Worm (Caenorhabditis elegans) whole organism, young adult: ENCODE results near the gene M01H9.3.
A peak's percentile ranks its signal among the peaks of the same experiment; 100 is the strongest.

ENCODE experiments used
- B0019.2 ChIP-seq: fragments of 200-800 bp; sonication (Bioruptor generic); conservative IDR thresholded peaks from 2 replicates; pipeline ENCODE4 v1.3.6; 2022; ENCODE audit warnings: missing genetic modification reagents, missing genetic modification characterization, missing compliant biosample characterization
- B0261.1 ChIP-seq: sonication (generic microtip); optimal IDR thresholded peaks from 2 replicates; lab custom pipeline; 2016; ENCODE audit warnings: mild to moderate bottlenecking, missing genetic modification characterization, moderate library complexity, missing compliant biosample characterization
- F10E7.11 ChIP-seq: sonication (generic microtip); optimal IDR thresholded peaks from 2 replicates; lab custom pipeline; 2017; ENCODE audit warnings: mild to moderate bottlenecking, missing genetic modification characterization, moderate library complexity, missing compliant biosample characterization
- F33H1.4 ChIP-seq: fragments of 200-800 bp; sonication (Bioruptor generic); IDR thresholded peaks from 2 replicates; pipeline ENCODE4 v1.3.6; 2022; ENCODE audit warnings: missing genetic modification reagents, missing genetic modification characterization, missing compliant biosample characterization
- F37B4.10 ChIP-seq: fragments of 200-800 bp; sonication (Bioruptor generic); IDR thresholded peaks from 2 replicates; pipeline ENCODE4 v1.3.6; 2022; ENCODE audit warnings: missing genetic modification characterization, missing compliant biosample characterization
- F39B2.1 ChIP-seq: fragments of 200-800 bp; sonication (Bioruptor generic); IDR thresholded peaks from 2 replicates; pipeline ENCODE4 v1.3.6; 2022; ENCODE audit warnings: missing genetic modification reagents, missing genetic modification characterization, missing compliant biosample characterization
- Y79H2A.3 ChIP-seq: fragments of 200-800 bp; sonication (Bioruptor generic); conservative IDR thresholded peaks from 2 replicates; pipeline ENCODE4 v1.3.6; 2022; ENCODE audit warnings: missing genetic modification reagents, missing genetic modification characterization, missing compliant biosample characterization
- Y95B8A.8 ChIP-seq: fragments of 200-800 bp; sonication (Bioruptor generic); IDR thresholded peaks from 2 replicates; pipeline ENCODE4 v1.3.6; 2022; ENCODE audit warnings: missing genetic modification reagents, missing genetic modification characterization, missing compliant biosample characterization
- ama-1 ChIP-seq, 3 experiments: fragments of 150-350 bp in 1 of 3; sonication (generic microtip) in 2 of 3; optimal IDR thresholded peaks; 2 replicates each; lab custom pipeline; 2014 to 2018; ENCODE audit warnings: missing biosample characterization in 2 of 3, missing genetic modification characterization in 2 of 3, missing genetic modification reagents in 2 of 3
- aptf-3 ChIP-seq: fragments of 200-800 bp; sonication (Bioruptor generic); IDR thresholded peaks from 2 replicates; pipeline ENCODE4 v1.3.6; 2022; ENCODE audit warnings: missing genetic modification characterization, missing compliant biosample characterization
- attf-5 ChIP-seq: fragments of 200-800 bp; sonication (Bioruptor generic); optimal IDR thresholded peaks from 2 replicates; lab custom pipeline; 2018; ENCODE audit warnings: mild to moderate bottlenecking, missing genetic modification characterization, missing compliant biosample characterization
- bed-2 ChIP-seq: fragments of 200-800 bp; sonication (Bioruptor generic); IDR thresholded peaks from 2 replicates; pipeline ENCODE4 v1.3.6; 2022; ENCODE audit warnings: missing genetic modification reagents, missing genetic modification characterization, missing compliant biosample characterization
- ccch-3 ChIP-seq: fragments of 200-800 bp; sonication (Bioruptor generic); optimal IDR thresholded peaks from 2 replicates; lab custom pipeline; 2018; ENCODE audit warnings: mild to moderate bottlenecking, missing genetic modification characterization, missing compliant biosample characterization
- ceh-27 ChIP-seq: fragments of 200-800 bp; sonication (Bioruptor generic); optimal IDR thresholded peaks from 2 replicates; lab custom pipeline; 2018; ENCODE audit warnings: mild to moderate bottlenecking, missing genetic modification characterization, moderate library complexity, missing compliant biosample characterization
- ceh-58 ChIP-seq: fragments of 200-800 bp; sonication (Bioruptor generic); IDR thresholded peaks from 2 replicates; pipeline ENCODE4 v1.3.6; 2022; ENCODE audit warnings: missing genetic modification characterization, missing compliant biosample characterization
- ceh-79 ChIP-seq: sonication (generic microtip); optimal IDR thresholded peaks from 2 replicates; lab custom pipeline; 2017; ENCODE audit warnings: mild to moderate bottlenecking, missing genetic modification characterization, missing compliant biosample characterization
- die-1 ChIP-seq: sonication (generic microtip); optimal IDR thresholded peaks from 2 replicates; lab custom pipeline; 2016; ENCODE audit warnings: missing genotype, mild to moderate bottlenecking, missing genetic modification characterization, missing compliant biosample characterization
- dpl-1 ChIP-seq: fragments of 150-350 bp; optimal IDR thresholded peaks from 2 replicates; lab custom pipeline; 2014; ENCODE audit warnings: missing biosample characterization, missing genetic modification reagents, missing genetic modification characterization
- efl-1 ChIP-seq: fragments of 150-350 bp; optimal IDR thresholded peaks from 2 replicates; lab custom pipeline; 2014; ENCODE audit warnings: missing biosample characterization, missing genetic modification reagents, missing genetic modification characterization
- egrh-3 ChIP-seq: fragments of 200-800 bp; sonication (Bioruptor generic); IDR thresholded peaks from 2 replicates; pipeline ENCODE4 v1.3.6; 2022; ENCODE audit warnings: missing genetic modification reagents, missing genetic modification characterization, missing compliant biosample characterization
- ekl-4 ChIP-seq: fragments of 200-800 bp; sonication (Bioruptor generic); IDR thresholded peaks from 2 replicates; pipeline ENCODE4 v1.3.6; 2022; ENCODE audit warnings: missing genetic modification reagents, missing genetic modification characterization, missing compliant biosample characterization
- ets-4 ChIP-seq: fragments of 200-800 bp; sonication (Bioruptor generic); optimal IDR thresholded peaks from 2 replicates; lab custom pipeline; 2018; ENCODE audit warnings: mild to moderate bottlenecking, missing genetic modification characterization, missing compliant biosample characterization
- fkh-3 ChIP-seq: sonication (generic microtip); optimal IDR thresholded peaks from 2 replicates; lab custom pipeline; 2016; ENCODE audit warnings: mild to moderate bottlenecking, missing genetic modification characterization, missing compliant biosample characterization
- him-1 ChIP-seq: sonication (generic microtip); optimal IDR thresholded peaks from 2 replicates; lab custom pipeline; 2016; ENCODE audit warnings: missing genotype, missing genetic modification reagents, missing genetic modification characterization, missing compliant biosample characterization
- hlh-26 ChIP-seq: fragments of 200-800 bp; sonication (Bioruptor generic); conservative IDR thresholded peaks from 2 replicates; pipeline ENCODE4 v1.3.6; 2022; ENCODE audit warnings: missing genetic modification reagents, missing genetic modification characterization, missing compliant biosample characterization
- hmg-1.2 ChIP-seq: fragments of 200-800 bp; sonication (Bioruptor generic); IDR thresholded peaks from 2 replicates; pipeline ENCODE4 v1.3.6; 2022; ENCODE audit warnings: missing genetic modification reagents, missing genetic modification characterization, missing compliant biosample characterization
- hsf-1 ChIP-seq: fragments of 200-800 bp; sonication (Bioruptor generic); IDR thresholded peaks from 2 replicates; pipeline ENCODE4 v1.3.6; 2022; ENCODE audit warnings: missing genetic modification reagents, missing genetic modification characterization, missing compliant biosample characterization
- lag-1 ChIP-seq: fragments of 200-800 bp; sonication (Bioruptor generic); IDR thresholded peaks from 2 replicates; pipeline ENCODE4 v1.3.6; 2022; ENCODE audit warnings: missing genetic modification reagents, missing genetic modification characterization, missing compliant biosample characterization
- lin-35 ChIP-seq, 3 experiments: fragments of 150-350 bp in 2 of 3; sonication (generic microtip) in 1 of 3; optimal IDR thresholded peaks; 2 replicates each; lab custom pipeline; 2014 to 2018; ENCODE audit warnings: missing biosample characterization in 3 of 3, missing genetic modification characterization in 3 of 3, missing genetic modification reagents in 3 of 3
- lin-54 ChIP-seq: fragments of 200-800 bp; sonication (Bioruptor generic); optimal IDR thresholded peaks from 2 replicates; lab custom pipeline; 2018; ENCODE audit warnings: mild to moderate bottlenecking, missing genetic modification characterization, missing compliant biosample characterization
- lir-1 ChIP-seq: fragments of 200-800 bp; sonication (Bioruptor generic); conservative IDR thresholded peaks from 2 replicates; pipeline ENCODE4 v1.3.6; 2022; ENCODE audit warnings: missing genetic modification reagents, missing genetic modification characterization, missing compliant biosample characterization
- lsy-27 ChIP-seq: sonication (generic microtip); optimal IDR thresholded peaks from 2 replicates; lab custom pipeline; 2017; ENCODE audit warnings: missing genetic modification characterization, mild to moderate bottlenecking, missing compliant biosample characterization, antibody characterized with exemption, missing genotype, borderline replicate concordance; ENCODE audit not compliant: insufficient read depth
- madf-10 ChIP-seq: sonication (generic microtip); optimal IDR thresholded peaks from 2 replicates; lab custom pipeline; 2016; ENCODE audit warnings: mild to moderate bottlenecking, missing genetic modification characterization, missing compliant biosample characterization
- mcd-1 ChIP-seq: fragments of 200-800 bp; sonication (Bioruptor generic); IDR thresholded peaks from 2 replicates; pipeline ENCODE4 v1.3.6; 2022; ENCODE audit warnings: missing genetic modification reagents, missing genetic modification characterization, missing compliant biosample characterization
- mes-4 ChIP-seq: sonication (generic microtip); optimal IDR thresholded peaks from 2 replicates; lab custom pipeline; 2016; ENCODE audit warnings: missing genotype, missing genetic modification characterization, missing compliant biosample characterization
- nfya-1 ChIP-seq: sonication (generic microtip); optimal IDR thresholded peaks from 2 replicates; lab custom pipeline; 2017; ENCODE audit warnings: antibody characterized with exemption, missing compliant biosample characterization, missing genetic modification characterization, borderline replicate concordance; ENCODE audit not compliant: insufficient read depth
- nhr-179 ChIP-seq: sonication (generic microtip); optimal IDR thresholded peaks from 2 replicates; lab custom pipeline; 2016; ENCODE audit warnings: mild to moderate bottlenecking, missing genetic modification characterization, missing compliant biosample characterization
- nhr-80 ChIP-seq: sonication (generic microtip); optimal IDR thresholded peaks from 2 replicates; lab custom pipeline; 2016; ENCODE audit warnings: missing genetic modification characterization, missing compliant biosample characterization
- pha-4 ChIP-seq: fragments of 150-350 bp; sonication (generic microtip); optimal IDR thresholded peaks from 2 replicates; lab custom pipeline; 2014; ENCODE audit warnings: missing biosample characterization, missing genetic modification reagents, missing genetic modification characterization
- rcor-1 ChIP-seq: fragments of 200-800 bp; sonication (Bioruptor generic); IDR thresholded peaks from 2 replicates; pipeline ENCODE4 v1.3.6; 2022; ENCODE audit warnings: missing genetic modification reagents, missing genetic modification characterization, missing compliant biosample characterization
- rpc-1 ChIP-seq, 2 experiments: fragments of 150-350 bp in 1 of 2; sonication (generic microtip) in 1 of 2; optimal IDR thresholded peaks; 2 replicates each; lab custom pipeline; 2014 to 2018; ENCODE audit warnings: missing biosample characterization in 1 of 2, missing genetic modification characterization in 1 of 2, missing genetic modification reagents in 1 of 2, missing genotype in 1 of 2
- snpc-1.3 ChIP-seq: sonication (generic microtip); optimal IDR thresholded peaks from 2 replicates; lab custom pipeline; 2017; ENCODE audit warnings: missing genetic modification characterization, mild to moderate bottlenecking, missing compliant biosample characterization, antibody characterized with exemption, moderate library complexity, missing genotype, missing genetic modification reagents; ENCODE audit not compliant: insufficient read depth
- snpc-3.4 ChIP-seq: sonication (generic microtip); optimal IDR thresholded peaks from 2 replicates; lab custom pipeline; 2017; ENCODE audit warnings: missing genetic modification characterization, mild to moderate bottlenecking, missing compliant biosample characterization, antibody characterized with exemption, moderate library complexity, missing genotype, missing genetic modification reagents
- tbp1 ChIP-seq: fragments of 200-800 bp; sonication (Bioruptor generic); optimal IDR thresholded peaks from 2 replicates; lab custom pipeline; 2018; ENCODE audit warnings: mild to moderate bottlenecking, missing genetic modification characterization, missing compliant biosample characterization
- ztf-26 ChIP-seq: sonication (generic microtip); optimal IDR thresholded peaks from 2 replicates; lab custom pipeline; 2017; ENCODE audit warnings: missing genetic modification characterization, missing compliant biosample characterization
- ztf-28 ChIP-seq: fragments of 200-800 bp; sonication (Bioruptor generic); IDR thresholded peaks from 2 replicates; pipeline ENCODE4 v1.3.6; 2022; ENCODE audit warnings: missing genetic modification reagents, missing genetic modification characterization, missing compliant biosample characterization

M01H9.3 gene

DNA sequence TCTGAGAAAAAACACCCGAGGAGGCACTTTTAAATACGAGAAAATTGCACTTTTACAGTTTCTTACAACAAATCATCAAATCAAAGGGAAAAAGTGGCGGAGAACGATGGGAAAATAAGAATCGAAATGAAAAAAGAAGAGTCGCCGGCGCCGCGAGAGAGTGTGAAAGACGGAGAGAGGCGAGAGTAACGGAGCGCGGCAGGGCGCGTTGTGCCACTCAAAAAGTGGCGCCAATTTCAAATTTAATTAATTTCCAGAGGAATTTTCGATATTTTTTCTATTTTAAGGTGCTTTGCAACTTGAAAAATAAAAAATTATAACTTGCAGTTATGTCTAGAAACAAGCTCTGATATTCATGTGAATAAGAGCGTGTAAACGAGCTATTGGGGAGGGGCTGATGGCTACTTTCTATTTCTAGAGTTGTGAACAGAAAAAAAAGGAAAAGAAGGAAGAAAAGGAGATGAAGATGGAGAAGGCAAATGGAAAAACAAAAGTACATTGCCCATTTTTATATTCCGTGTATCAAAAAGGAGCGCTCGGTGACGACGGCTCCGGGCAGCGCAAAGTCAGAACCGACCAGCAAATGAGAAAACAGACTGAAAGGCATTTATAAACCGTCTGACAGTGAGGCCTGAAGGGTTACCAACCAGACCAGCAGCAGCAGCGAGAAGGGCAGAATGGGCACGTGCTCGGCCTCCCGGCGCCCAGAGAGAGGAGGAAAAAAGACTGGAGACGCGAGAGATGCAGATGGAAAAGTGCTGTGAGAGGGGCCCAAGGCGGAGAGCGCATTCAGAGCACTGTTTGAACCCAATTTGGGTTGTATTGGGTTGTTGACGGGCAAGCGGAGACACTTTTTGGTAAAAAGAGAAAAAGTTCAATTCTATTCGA lies 5.7 kb downstream of the M01H9.3 start (continued):
- no peak for TF ChIP-seq madf-10 (tag; lab: Kevin White, UChicago)
- TF ChIP-seq lin-54 (GFP tag; lab: Kevin White, UChicago): peak; percentile 70
- no peak for TF ChIP-seq Y79H2A.3
- TF ChIP-seq nfya-1 (tag; lab: Kevin White, UChicago): no peak
- no peak for TF ChIP-seq ztf-28 (GFP tag; lab: Robert Waterston, UW)
- no peak for TF ChIP-seq hlh-26 (GFP tag; lab: Robert Waterston, UW)
- peak; percentile 20 for TF ChIP-seq tbp1 (GFP tag; lab: Kevin White, UChicago)
- no peak for TF ChIP-seq die-1
- TF ChIP-seq ets-4 (GFP tag; lab: Kevin White, UChicago): no peak
- peak; percentile 64 for TF ChIP-seq attf-5 (GFP tag; lab: Kevin White, UChicago)
- TF ChIP-seq F10E7.11 (tag; lab: Kevin White, UChicago): no peak
- TF ChIP-seq pha-4 (tag; lab: Kevin White, UChicago): no peak
- peak; percentile 4 for TF ChIP-seq dpl-1 (GFP tag; lab: Kevin White, UChicago)
- no peak for TF ChIP-seq lin-35 (GFP tag; optimal IDR thresholded peaks at IDR 0.05; lab: Kevin White, UChicago)
- no peak for TF ChIP-seq fkh-3 (tag; lab: Kevin White, UChicago)
- peak; percentile 84 for TF ChIP-seq egrh-3 (GFP tag; lab: Robert Waterston, UW)
- no peak for TF ChIP-seq rcor-1 (GFP tag; lab: Robert Waterston, UW)
- no peak for TF ChIP-seq ztf-26 (tag; lab: Kevin White, UChicago)
- peak; percentile 58 for TF ChIP-seq mcd-1 (GFP tag; lab: Robert Waterston, UW)
- no peak for TF ChIP-seq rpc-1 (optimal IDR thresholded peaks at IDR 0.05; lab: Kevin White, UChicago)
- no peak for TF ChIP-seq rpc-1 (tag; optimal IDR thresholded peaks at IDR 0.05; lab: Kevin White, UChicago)
- no peak for TF ChIP-seq ekl-4 (GFP tag; lab: Robert Waterston, UW)
- TF ChIP-seq him-1 (tag; lab: Kevin White, UChicago): no peak
- TF ChIP-seq nhr-179 (tag; lab: Kevin White, UChicago): no peak
- no peak for TF ChIP-seq hsf-1 (GFP tag; lab: Robert Waterston, UW)
- TF ChIP-seq B0019.2 (GFP tag; lab: Robert Waterston, UW): no peak
- no peak for TF ChIP-seq F39B2.1
- TF ChIP-seq F37B4.10 (GFP tag; lab: Robert Waterston, UW): no peak
- TF ChIP-seq nhr-80 (tag; lab: Kevin White, UChicago): peak; percentile 57
- 0 out of 2 replicates have a peak, but pooled peaks have one; percentile 5 for TF ChIP-seq ceh-58
- no peak for TF ChIP-seq ceh-27 (GFP tag; lab: Kevin White, UChicago)
- TF ChIP-seq mes-4 (tag; lab: Kevin White, UChicago): no peak
- 0 out of 2 replicates have a peak, but pooled peaks have one; percentile 22 for TF ChIP-seq bed-2 (GFP tag; lab: Robert Waterston, UW)
- TF ChIP-seq efl-1 (GFP tag; lab: Kevin White, UChicago): peak; percentile 56
- TF ChIP-seq ceh-79 (tag; lab: Kevin White, UChicago): no peak
- TF ChIP-seq snpc-3.4 (tag; lab: Kevin White, UChicago): peak; percentile 23
- TF ChIP-seq ama-1 (optimal IDR thresholded peaks at IDR 0.05; lab: Kevin White, UChicago): peak; percentile 47
- peak in 1 of 2 experiments; percentile 9 for TF ChIP-seq ama-1 (GFP tag; optimal IDR thresholded peaks at IDR 0.05; lab: Kevin White, UChicago)
- TF ChIP-seq snpc-1.3 (tag; lab: Kevin White, UChicago): peak; percentile 74
- peak; percentile 38; the same call in 1 of the 2 replicates for TF ChIP-seq lir-1 (GFP tag; lab: Robert Waterston, UW)
- no peak for TF ChIP-seq B0261.1 (tag; lab: Kevin White, UChicago)
- TF ChIP-seq Y95B8A.8 (GFP tag; lab: Robert Waterston, UW): no peak; the same call in 1 of the 2 replicates
- TF ChIP-seq hmg-1.2 (GFP tag; lab: Robert Waterston, UW): peak; percentile 81
- TF ChIP-seq ccch-3 (GFP tag; lab: Kevin White, UChicago): no peak
- TF ChIP-seq F33H1.4 (GFP tag; lab: Robert Waterston, UW): peak; percentile 50
- no peak for TF ChIP-seq lsy-27
- TF ChIP-seq lag-1: no peak
- 0 out of 2 replicates have a peak, but pooled peaks have one; percentile 34 for TF ChIP-seq aptf-3 (GFP tag; lab: Robert Waterston, UW)
